Fruit fly (Drosophila melanogaster) whole organism, embryonic: ENCODE measurements around the gene Alg9.

ENCODE experiments used
- Awh ChIP-seq: fragments of 200-800 bp; sonication (Bioruptor generic); IDR thresholded peaks from 2 replicates; pipeline ENCODE4, ENCODE4 v1.3.6; 2022; ENCODE audit warnings: missing biosample characterization, missing genetic modification characterization
- BtbVII ChIP-seq: fragments of 200-800 bp; sonication (Bioruptor generic); optimal IDR thresholded peaks from 3 replicates; lab custom pipeline; 2017; ENCODE audit warnings: missing biosample characterization, mild to moderate bottlenecking, missing genetic modification characterization
- CG12104 ChIP-seq: fragments of 200-800 bp; sonication (Bioruptor generic); optimal IDR thresholded peaks from 3 replicates; lab custom pipeline; 2016; ENCODE audit warnings: missing biosample characterization, missing genetic modification characterization
- CG12219 ChIP-seq: fragments of 200-800 bp; sonication (Bioruptor generic); optimal IDR thresholded peaks from 3 replicates; lab custom pipeline; 2018; ENCODE audit warnings: missing biosample characterization, mild to moderate bottlenecking, missing genetic modification characterization
- CG13424 ChIP-seq: fragments of 200-800 bp; sonication (Bioruptor generic); optimal IDR thresholded peaks from 2 replicates; lab custom pipeline; 2019; ENCODE audit warnings: missing biosample characterization, mild to moderate bottlenecking, missing genetic modification characterization, moderate library complexity
- CG13894 ChIP-seq: fragments of 200-800 bp; sonication (Bioruptor generic); optimal IDR thresholded peaks from 3 replicates; lab custom pipeline; 2018; ENCODE audit warnings: missing biosample characterization, mild to moderate bottlenecking, missing genetic modification characterization, moderate library complexity
- CG15011 ChIP-seq: fragments of 200-800 bp; sonication (Bioruptor generic); optimal IDR thresholded peaks from 3 replicates; lab custom pipeline; 2018; ENCODE audit warnings: missing biosample characterization, mild to moderate bottlenecking, missing genetic modification characterization
- CG15514 ChIP-seq: fragments of 200-800 bp; sonication (Bioruptor generic); optimal IDR thresholded peaks from 3 replicates; lab custom pipeline; 2017; ENCODE audit warnings: missing biosample characterization, missing genetic modification characterization, mild to moderate bottlenecking, moderate library complexity, missing genetic modification reagents
- CG17612 ChIP-seq: fragments of 200-800 bp; sonication (Bioruptor generic); IDR thresholded peaks from 2 replicates; pipeline ENCODE4 v1.3.6; 2022; ENCODE audit warnings: missing biosample characterization, missing genetic modification characterization
- CG18011 ChIP-seq: fragments of 200-800 bp; sonication (Bioruptor generic); optimal IDR thresholded peaks from 2 replicates; lab custom pipeline; 2017; ENCODE audit warnings: missing biosample characterization, missing genetic modification characterization, mild to moderate bottlenecking, moderate library complexity, missing genotype
- CG2875 ChIP-seq: fragments of 200-800 bp; sonication (Bioruptor generic); optimal IDR thresholded peaks from 2 replicates; lab custom pipeline; 2017; ENCODE audit warnings: missing biosample characterization, mild to moderate bottlenecking, missing genetic modification characterization, missing genetic modification reagents
- CG4820 ChIP-seq: fragments of 200-800 bp; sonication (Bioruptor generic); optimal IDR thresholded peaks from 3 replicates; lab custom pipeline; 2016; ENCODE audit warnings: missing biosample characterization, missing genetic modification characterization
- CG5953 ChIP-seq: fragments of 200-800 bp; sonication (Bioruptor generic); IDR thresholded peaks from 2 replicates; pipeline ENCODE4 v1.3.6; 2022; ENCODE audit warnings: missing biosample characterization, missing genetic modification characterization
- CG6175 ChIP-seq: fragments of 200-800 bp; sonication (Bioruptor generic); IDR thresholded peaks from 3 replicates; pipeline ENCODE4 v1.3.6; 2022; ENCODE audit warnings: missing biosample characterization, missing genetic modification characterization
- CG8944 ChIP-seq: fragments of 200-800 bp; sonication (Bioruptor generic); optimal IDR thresholded peaks from 3 replicates; lab custom pipeline; 2016; ENCODE audit warnings: missing biosample characterization, missing genetic modification characterization
- CG9215 ChIP-seq: fragments of 200-800 bp; sonication (Bioruptor generic); IDR thresholded peaks from 2 replicates; pipeline ENCODE4 v1.3.6; 2022; ENCODE audit warnings: missing biosample characterization, missing genetic modification characterization
- Camta ChIP-seq: fragments of 200-800 bp; sonication (Bioruptor generic); optimal IDR thresholded peaks from 2 replicates; lab custom pipeline; 2016; ENCODE audit warnings: missing biosample characterization, missing genetic modification characterization
- Eip74EF ChIP-seq, 2 experiments: fragments of 200-800 bp in 1 of 2; fragments of >200 bp in 1 of 2; sonication (Bioruptor generic) in 1 of 2; optimal IDR thresholded peaks; 2 replicates each; lab custom pipeline; 2017 to 2019; ENCODE audit warnings: missing biosample characterization in 2 of 2, missing genetic modification characterization in 2 of 2, mild to moderate bottlenecking in 1 of 2, moderate library complexity in 1 of 2
- HLHmδ ChIP-seq: fragments of 200-800 bp; sonication (Bioruptor generic); optimal IDR thresholded peaks from 2 replicates; lab custom pipeline; 2018; ENCODE audit warnings: missing biosample characterization, mild to moderate bottlenecking, missing genetic modification characterization, moderate library complexity
- HmgZ ChIP-seq: fragments of 200-800 bp; sonication (Bioruptor generic); optimal IDR thresholded peaks from 2 replicates; lab custom pipeline; 2018; ENCODE audit warnings: missing biosample characterization, mild to moderate bottlenecking, missing genetic modification characterization
- Hmx ChIP-seq: fragments of 200-800 bp; sonication (Bioruptor generic); optimal IDR thresholded peaks from 2 replicates; lab custom pipeline; 2016; ENCODE audit warnings: missing biosample characterization, missing genetic modification characterization
- Hr3 ChIP-seq: fragments of 200-800 bp; sonication (Bioruptor generic); optimal IDR thresholded peaks from 3 replicates; lab custom pipeline; 2016; ENCODE audit warnings: missing biosample characterization, missing genetic modification characterization
- Hr39 ChIP-seq: fragments of >200 bp; optimal IDR thresholded peaks from 2 replicates; lab custom pipeline; 2017
- Hr78 ChIP-seq, 2 experiments: fragments of 200-800 bp in 1 of 2; fragments of >200 bp in 1 of 2; sonication (Bioruptor generic) in 1 of 2; optimal IDR thresholded peaks; 2 replicates each; lab custom pipeline; 2017 to 2019; ENCODE audit warnings: missing biosample characterization in 2 of 2, missing genetic modification characterization in 2 of 2, mild to moderate bottlenecking in 1 of 2, moderate library complexity in 1 of 2
- MESR4 ChIP-seq: fragments of 200-800 bp; sonication (Bioruptor generic); optimal IDR thresholded peaks from 2 replicates; lab custom pipeline; 2018; ENCODE audit warnings: missing biosample characterization, mild to moderate bottlenecking, missing genetic modification characterization, moderate library complexity
- Side ChIP-seq: fragments of 200-800 bp; sonication (Bioruptor generic); optimal IDR thresholded peaks from 2 replicates; lab custom pipeline; 2016; ENCODE audit warnings: missing biosample characterization, missing genetic modification characterization
- abd-A ChIP-seq: fragments of 200-800 bp; sonication (Bioruptor generic); optimal IDR thresholded peaks from 3 replicates; lab custom pipeline; 2019; ENCODE audit warnings: missing biosample characterization, mild to moderate bottlenecking, missing genetic modification characterization, moderate library complexity
- caup ChIP-seq: fragments of 200-800 bp; sonication (Bioruptor generic); optimal IDR thresholded peaks from 3 replicates; lab custom pipeline; 2017; ENCODE audit warnings: missing biosample characterization, mild to moderate bottlenecking, missing genetic modification characterization, moderate library complexity; ENCODE audit not compliant: severe bottlenecking
- chif ChIP-seq, 2 experiments: fragments of 200-800 bp; sonication (Bioruptor generic); optimal IDR thresholded peaks; 3 replicates each; lab custom pipeline; 2016; ENCODE audit warnings: missing biosample characterization in 2 of 2, missing genetic modification characterization in 2 of 2
- chm ChIP-seq: fragments of 200-800 bp; sonication (Bioruptor generic); IDR thresholded peaks from 2 replicates; pipeline ENCODE4 v1.3.6; 2022; ENCODE audit warnings: missing biosample characterization, missing genetic modification characterization
- chn ChIP-seq: fragments of 200-800 bp; sonication (Bioruptor generic); optimal IDR thresholded peaks from 2 replicates; lab custom pipeline; 2016; ENCODE audit warnings: missing biosample characterization, missing genetic modification characterization
- danr ChIP-seq: fragments of 200-800 bp; sonication (Bioruptor generic); IDR thresholded peaks from 2 replicates; pipeline ENCODE4 v1.3.6; 2022; ENCODE audit warnings: missing biosample characterization, missing genetic modification characterization
- dm ChIP-seq: fragments of 200-800 bp; sonication (Bioruptor generic); optimal IDR thresholded peaks from 3 replicates; lab custom pipeline; 2016; ENCODE audit warnings: missing biosample characterization, missing genetic modification characterization
- eve ChIP-seq, 2 experiments: fragments of >200 bp; optimal IDR thresholded peaks; 2 replicates each; lab custom pipeline; 2017; ENCODE audit warnings: missing biosample characterization in 2 of 2, missing genetic modification characterization in 2 of 2
- exex ChIP-seq: fragments of 200-800 bp; sonication (Bioruptor generic); optimal IDR thresholded peaks from 4 replicates; lab custom pipeline; 2018; ENCODE audit warnings: missing biosample characterization, mild to moderate bottlenecking, missing genetic modification characterization, moderate library complexity
- gcm ChIP-seq: fragments of 200-800 bp; sonication (Bioruptor generic); optimal IDR thresholded peaks from 2 replicates; lab custom pipeline; 2019; ENCODE audit warnings: missing biosample characterization, mild to moderate bottlenecking, missing genetic modification characterization, moderate library complexity
- gem ChIP-seq: fragments of 200-800 bp; sonication (Bioruptor generic); optimal IDR thresholded peaks from 2 replicates; lab custom pipeline; 2019; ENCODE audit warnings: missing biosample characterization, mild to moderate bottlenecking, missing genetic modification characterization, moderate library complexity
- insv ChIP-seq, 2 experiments: fragments of 200-800 bp; sonication (Bioruptor generic); optimal IDR thresholded peaks; 3 replicates each; lab custom pipeline; 2016 to 2018; ENCODE audit warnings: missing biosample characterization in 2 of 2, missing genetic modification characterization in 2 of 2
- jing ChIP-seq: fragments of 200-800 bp; sonication (Bioruptor generic); optimal IDR thresholded peaks from 2 replicates; lab custom pipeline; 2018; ENCODE audit warnings: missing biosample characterization, mild to moderate bottlenecking, missing genetic modification characterization
- nau ChIP-seq: fragments of 200-800 bp; sonication (Bioruptor generic); optimal IDR thresholded peaks from 3 replicates; lab custom pipeline; 2017; ENCODE audit warnings: missing biosample characterization, mild to moderate bottlenecking, missing genetic modification characterization, missing genetic modification reagents
- nerfin-2 ChIP-seq: fragments of 200-800 bp; sonication (Bioruptor generic); IDR thresholded peaks from 2 replicates; pipeline ENCODE4 v1.3.6; 2022; ENCODE audit warnings: missing biosample characterization, missing genetic modification characterization; ENCODE audit not compliant: partially characterized antibody
- oc ChIP-seq: fragments of 200-800 bp; sonication (Bioruptor generic); optimal IDR thresholded peaks from 2 replicates; lab custom pipeline; 2018; ENCODE audit warnings: missing biosample characterization, mild to moderate bottlenecking, missing genetic modification characterization, moderate library complexity
- pita ChIP-seq: fragments of 200-800 bp; sonication (Bioruptor generic); optimal IDR thresholded peaks from 2 replicates; lab custom pipeline; 2017; ENCODE audit warnings: missing biosample characterization, mild to moderate bottlenecking, missing genetic modification characterization
- sc ChIP-seq, 3 experiments: fragments of >200 bp in 2 of 3; fragments of 200-800 bp in 1 of 3; sonication (Bioruptor generic) in 1 of 3; optimal IDR thresholded peaks; 2 replicates in 2 of 3; 3 replicates in 1 of 3; lab custom pipeline; 2017; ENCODE audit warnings: mild to moderate bottlenecking in 1 of 3, missing biosample characterization in 1 of 3, missing genetic modification characterization in 1 of 3, missing genetic modification reagents in 1 of 3
- sens-2 ChIP-seq: fragments of 200-800 bp; sonication (Bioruptor generic); IDR thresholded peaks from 2 replicates; pipeline ENCODE4 v1.3.6; 2022; ENCODE audit warnings: missing biosample characterization, missing genetic modification characterization
- tin ChIP-seq: fragments of 200-800 bp; sonication (Bioruptor generic); optimal IDR thresholded peaks from 3 replicates; lab custom pipeline; 2016; ENCODE audit warnings: missing biosample characterization, missing genetic modification characterization
- vnd ChIP-seq: fragments of 200-800 bp; sonication (Bioruptor generic); IDR thresholded peaks from 3 replicates; pipeline ENCODE4 v1.3.6; 2022; ENCODE audit warnings: missing biosample characterization, missing genetic modification characterization; ENCODE audit not compliant: partially characterized antibody

The Alg9 gene

DNA sequence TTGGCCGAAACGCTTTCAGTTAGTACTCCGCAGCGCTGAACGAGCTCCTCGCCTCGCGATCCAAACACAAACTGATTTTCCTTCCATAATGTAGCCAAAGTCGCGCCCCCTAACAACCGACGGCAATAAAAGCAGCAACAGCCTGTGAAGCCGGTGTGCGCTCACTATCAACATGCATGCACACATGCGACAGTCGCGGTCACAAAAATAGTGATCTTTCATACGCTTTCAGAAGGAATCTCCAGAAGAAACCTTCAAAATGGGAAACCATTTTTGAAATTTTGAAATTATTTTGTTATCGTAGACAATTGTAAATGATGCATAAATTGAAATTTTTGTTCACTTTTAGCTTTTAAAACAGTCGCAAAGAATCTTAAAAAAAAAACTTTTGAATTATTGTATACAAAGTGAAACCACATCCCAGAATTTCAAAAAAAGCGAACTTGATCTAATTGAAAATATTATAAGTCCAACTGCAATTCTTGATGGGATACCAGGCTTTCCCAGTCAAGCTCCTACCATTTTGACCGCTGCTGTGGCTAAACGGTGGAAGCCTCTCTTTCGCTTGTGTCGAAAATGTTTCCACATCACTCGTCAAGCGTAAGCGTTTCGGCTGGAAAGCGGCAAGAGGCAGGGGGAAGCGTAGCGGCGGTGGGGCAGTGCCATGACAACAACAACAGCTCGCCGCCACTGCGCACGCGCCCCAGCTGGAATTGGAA lies 11.0 kb downstream of the Alg9 start, which contains the start of gene Cad96Cb (continued):
- TF ChIP-seq CG8944 (GFP tag; lab: Kevin White, UChicago) (peak; percentile 75), Hmx (GFP tag; lab: Kevin White, UChicago) (peak; percentile 34), CG2875 (GFP tag; lab: Kevin White, UChicago) (peak; percentile 87), CG13424 (tag; lab: Kevin White, UChicago) (peak; percentile 86), jing (GFP tag; lab: Kevin White, UChicago) (peak; percentile 38), danr (peak; percentile 44; the same call in 1 of the 2 replicates), CG6175 (0 out of 3 replicates have a peak, but pooled peaks have one; percentile 41), CG15011 (GFP tag; lab: Kevin White, UChicago) (peak; percentile 77), sc (optimal IDR thresholded peaks at IDR 0.05; lab: Kevin White, UChicago) (no peak), sc (GFP tag; optimal IDR thresholded peaks at IDR 0.05; lab: Kevin White, UChicago) (peak; percentile 87), Hr3 (GFP tag; lab: Kevin White, UChicago) (peak; percentile 79), sens-2 (GFP tag; lab: Robert Waterston, UW) (no peak), CG17612 (GFP tag; lab: Robert Waterston, UW) (no peak), exex (tag; lab: Kevin White, UChicago) (no peak), HmgZ (tag; lab: Kevin White, UChicago) (peak; percentile 39), CG4820 (GFP tag; lab: Kevin White, UChicago) (peak; percentile 89), nau (no peak), chn (GFP tag; lab: Kevin White, UChicago) (peak; percentile 65), CG13894 (no peak), Hr78 (GFP tag; optimal IDR thresholded peaks at IDR 0.05; lab: Kevin White, UChicago) (peak in 1 of 2 experiments; percentile 85), caup (GFP tag; lab: Kevin White, UChicago) (peak; percentile 66), MESR4 (GFP tag; lab: Kevin White, UChicago) (no peak), CG15514 (GFP tag; lab: Kevin White, UChicago) (peak; percentile 7), gcm (GFP tag; lab: Kevin White, UChicago) (peak; percentile 86), pita (GFP tag; lab: Kevin White, UChicago) (no peak), abd-A (tag; lab: Kevin White, UChicago) (no peak), CG5953 (no peak), tin (peak; percentile 89), eve (GFP tag; optimal IDR thresholded peaks at IDR 0.05; lab: Kevin White, UChicago) (no peak), Eip74EF (GFP tag; optimal IDR thresholded peaks at IDR 0.05; lab: Kevin White, UChicago) (peak in 1 of 2 experiments; percentile 92), Camta (peak; percentile 86), chm (0 out of 2 replicates have a peak, but pooled peaks have one; percentile 10), Side (peak; percentile 71), gem (peak; percentile 90), insv (GFP tag; optimal IDR thresholded peaks at IDR 0.05; lab: Kevin White, UChicago) (peak in 1 of 2 experiments; percentile 3), dm (GFP tag; lab: Kevin White, UChicago) (peak; percentile 68), CG12104 (peak; percentile 86), oc (tag; lab: Kevin White, UChicago) (peak; percentile 34), CG9215 (peak; percentile 40; the same call in 1 of the 2 replicates), chif (GFP tag; optimal IDR thresholded peaks at IDR 0.05; lab: Kevin White, UChicago) (peak; percentile 56 to 89), HLHmδ (no peak), vnd (GFP tag; lab: Robert Waterston, UW) (no peak), Hr39 (lab: Kevin White, UChicago) (no peak), BtbVII (GFP tag; lab: Kevin White, UChicago) (peak; percentile 63), Awh (peak; percentile 25; the same call in 1 of the 2 replicates), CG18011 (GFP tag; lab: Kevin White, UChicago) (peak; percentile 35), nerfin-2 (GFP tag; lab: Robert Waterston, UW) (no peak), CG12219 (GFP tag; lab: Kevin White, UChicago) (peak; percentile 69)
